Worm (Caenorhabditis elegans) whole organism, mixed stage, embryonic: ENCODE results near the gene Y49F6A.11.

ENCODE experiments used
- mls-2 ChIP-seq: sonication (generic microtip); optimal IDR thresholded peaks from 2 replicates; lab custom pipeline; 2016; ENCODE audit warnings: mild to moderate bottlenecking, missing genetic modification characterization, moderate library complexity, missing compliant biosample characterization
- nhr-12 ChIP-seq: fragments of 150-350 bp; optimal IDR thresholded peaks from 2 replicates; lab custom pipeline; 2014; ENCODE audit warnings: missing biosample characterization, missing genetic modification characterization
- pha-4 ChIP-seq: fragments of 150-350 bp; optimal IDR thresholded peaks from 2 replicates; lab custom pipeline; 2018; ENCODE audit warnings: missing biosample characterization, missing genetic modification reagents, missing genetic modification characterization
- snpc-4 ChIP-seq: fragments of 150-350 bp; optimal IDR thresholded peaks from 2 replicates; lab custom pipeline; 2014; ENCODE audit warnings: missing biosample characterization, missing genetic modification characterization
- unc-120 ChIP-seq: sonication (generic microtip); optimal IDR thresholded peaks from 2 replicates; lab custom pipeline; 2017; ENCODE audit warnings: missing genetic modification characterization, missing compliant biosample characterization; ENCODE audit not compliant: poor library complexity, severe bottlenecking

DNA sequence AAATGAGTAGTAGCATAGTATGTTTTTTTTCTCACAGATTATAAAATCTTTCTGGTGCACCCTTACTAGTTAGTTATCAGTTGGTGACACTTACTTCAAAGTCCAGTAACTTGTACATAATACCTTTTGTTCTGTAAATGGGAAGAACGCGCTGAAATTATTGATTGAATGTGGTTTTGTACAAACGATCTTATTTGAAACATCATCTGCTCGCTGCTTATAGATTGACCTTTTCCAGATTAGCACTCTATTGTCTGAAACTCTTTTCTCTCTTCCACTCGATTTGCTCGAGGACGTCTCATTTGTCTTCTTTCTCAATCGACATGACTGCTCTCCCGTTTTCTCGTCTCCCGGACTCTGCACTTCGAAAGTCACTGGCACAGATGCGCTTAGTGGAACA is 48.5 kb upstream of the Y49F6A.11 start, which contains the start of gene fbxb-33:
- TF ChIP-seq pha-4 (no peak), snpc-4 (tag; lab: Kevin White, UChicago) (no peak), unc-120 (no peak), nhr-12 (tag; lab: Kevin White, UChicago) (no peak), mls-2 (tag; lab: Kevin White, UChicago) (no peak)
